Worm (Caenorhabditis elegans) whole organism, L2 larva: ENCODE results near the gene tomm-70.

ENCODE experiments used
- C34F6.9 ChIP-seq: fragments of 150-350 bp; optimal IDR thresholded peaks from 2 replicates; lab custom pipeline; 2014; ENCODE audit warnings: missing biosample characterization, missing genetic modification characterization
- F13H6.1 ChIP-seq: sonication (generic microtip); optimal IDR thresholded peaks from 2 replicates; lab custom pipeline; 2016; ENCODE audit warnings: missing genetic modification characterization, missing compliant biosample characterization
- alr-1 ChIP-seq: fragments of 150-350 bp; optimal IDR thresholded peaks from 2 replicates; lab custom pipeline; 2014; ENCODE audit warnings: missing biosample characterization, missing genetic modification characterization
- aly-2 ChIP-seq: fragments of 150-350 bp; optimal IDR thresholded peaks from 2 replicates; lab custom pipeline; 2014; ENCODE audit warnings: missing biosample characterization, missing genetic modification characterization
- blmp-1 ChIP-seq: sonication (generic microtip); optimal IDR thresholded peaks from 2 replicates; lab custom pipeline; 2017; ENCODE audit warnings: missing genetic modification characterization, mild to moderate bottlenecking, missing compliant biosample characterization, antibody characterized with exemption, moderate library complexity; ENCODE audit not compliant: insufficient read depth
- ceh-16 ChIP-seq: fragments of 150-350 bp; optimal IDR thresholded peaks from 2 replicates; lab custom pipeline; 2014; ENCODE audit warnings: missing biosample characterization, missing genetic modification characterization
- ceh-82 ChIP-seq: fragments of 150-350 bp; optimal IDR thresholded peaks from 2 replicates; lab custom pipeline; 2014; ENCODE audit warnings: missing biosample characterization, missing genetic modification characterization
- crh-2 ChIP-seq: sonication (generic microtip); optimal IDR thresholded peaks from 2 replicates; lab custom pipeline; 2017; ENCODE audit warnings: missing biosample characterization, missing genetic modification characterization
- dmd-4 ChIP-seq: sonication (generic microtip); optimal IDR thresholded peaks from 2 replicates; lab custom pipeline; 2017; ENCODE audit warnings: missing biosample characterization, missing genetic modification characterization
- egl-27 ChIP-seq: sonication (generic microtip); optimal IDR thresholded peaks from 3 replicates; lab custom pipeline; 2017; ENCODE audit warnings: missing biosample characterization, missing genetic modification reagents, missing genetic modification characterization
- fos-1 ChIP-seq: fragments of 150-350 bp; optimal IDR thresholded peaks from 2 replicates; lab custom pipeline; 2014; ENCODE audit warnings: missing biosample characterization, missing genetic modification characterization
- gmeb-1 ChIP-seq: fragments of 150-350 bp; optimal IDR thresholded peaks from 2 replicates; lab custom pipeline; 2014; ENCODE audit warnings: missing biosample characterization, missing genetic modification characterization
- lin-13 ChIP-seq: fragments of 150-350 bp; optimal IDR thresholded peaks from 2 replicates; lab custom pipeline; 2014; ENCODE audit warnings: missing biosample characterization, missing genetic modification reagents, missing genetic modification characterization
- lin-39 ChIP-seq: fragments of 150-350 bp; optimal IDR thresholded peaks from 2 replicates; lab custom pipeline; 2014; ENCODE audit warnings: missing biosample characterization, missing genetic modification reagents, missing genetic modification characterization
- lsy-2 ChIP-seq, 2 experiments: fragments of 150-350 bp in 1 of 2; sonication (generic microtip) in 1 of 2; optimal IDR thresholded peaks; 2 replicates each; lab custom pipeline; 2014 to 2017; ENCODE audit warnings: missing biosample characterization in 2 of 2, missing genetic modification characterization in 2 of 2
- mbf-1 ChIP-seq: sonication (generic microtip); optimal IDR thresholded peaks from 2 replicates; lab custom pipeline; 2017; ENCODE audit warnings: missing biosample characterization, missing genetic modification characterization
- mdl-1 ChIP-seq, 2 experiments: fragments of 150-350 bp in 1 of 2; sonication (generic microtip) in 1 of 2; optimal IDR thresholded peaks; 2 replicates each; lab custom pipeline; 2017; ENCODE audit warnings: missing biosample characterization in 2 of 2, missing genetic modification characterization in 2 of 2
- nhr-11 ChIP-seq: fragments of 150-350 bp; optimal IDR thresholded peaks from 2 replicates; lab custom pipeline; 2014; ENCODE audit warnings: missing biosample characterization, missing genetic modification characterization
- nhr-12 ChIP-seq: fragments of 150-350 bp; optimal IDR thresholded peaks from 2 replicates; lab custom pipeline; 2014; ENCODE audit warnings: missing biosample characterization, missing genetic modification characterization
- nhr-129 ChIP-seq: fragments of 150-350 bp; optimal IDR thresholded peaks from 2 replicates; lab custom pipeline; 2014; ENCODE audit warnings: missing biosample characterization, missing genetic modification characterization
- nhr-21 ChIP-seq: fragments of 150-350 bp; optimal IDR thresholded peaks from 2 replicates; lab custom pipeline; 2014; ENCODE audit warnings: missing biosample characterization, missing genetic modification characterization
- nhr-23 ChIP-seq: fragments of 150-350 bp; optimal IDR thresholded peaks from 2 replicates; lab custom pipeline; 2014; ENCODE audit warnings: missing biosample characterization, missing genetic modification reagents, missing genetic modification characterization
- nhr-237 ChIP-seq: fragments of 150-350 bp; optimal IDR thresholded peaks from 2 replicates; lab custom pipeline; 2014; ENCODE audit warnings: missing biosample characterization, missing genetic modification characterization
- nhr-25 ChIP-seq: fragments of 150-350 bp; sonication (generic microtip); optimal IDR thresholded peaks from 3 replicates; lab custom pipeline; 2014; ENCODE audit warnings: missing biosample characterization, missing genetic modification characterization
- nhr-6 ChIP-seq: fragments of 150-350 bp; optimal IDR thresholded peaks from 2 replicates; lab custom pipeline; 2014; ENCODE audit warnings: missing biosample characterization, missing genetic modification characterization
- peb-1 ChIP-seq: fragments of 150-350 bp; optimal IDR thresholded peaks from 2 replicates; lab custom pipeline; 2014; ENCODE audit warnings: missing biosample characterization, missing genetic modification characterization
- sem-4 ChIP-seq: fragments of 150-350 bp; optimal IDR thresholded peaks from 2 replicates; lab custom pipeline; 2014; ENCODE audit warnings: missing biosample characterization, missing genetic modification reagents, missing genetic modification characterization
- skn-1 ChIP-seq: sonication (generic microtip); optimal IDR thresholded peaks from 2 replicates; lab custom pipeline; 2017; ENCODE audit warnings: missing biosample characterization, missing genetic modification characterization
- sma-3 ChIP-seq: sonication (generic microtip); optimal IDR thresholded peaks from 2 replicates; lab custom pipeline; 2016; ENCODE audit warnings: missing genetic modification reagents, missing genetic modification characterization, missing compliant biosample characterization
- sma-9 ChIP-seq, 2 experiments: fragments of 150-350 bp in 1 of 2; sonication (generic microtip) in 1 of 2; optimal IDR thresholded peaks; 2 replicates each; lab custom pipeline; 2014 to 2016; ENCODE audit warnings: missing genetic modification characterization in 2 of 2, mild to moderate bottlenecking in 1 of 2, missing biosample characterization in 1 of 2, missing compliant biosample characterization in 1 of 2, missing genetic modification reagents in 1 of 2, moderate library complexity in 1 of 2
- snpc-4 ChIP-seq: fragments of 150-350 bp; optimal IDR thresholded peaks from 2 replicates; lab custom pipeline; 2014; ENCODE audit warnings: missing biosample characterization, missing genetic modification characterization
- unc-39 ChIP-seq: fragments of 150-350 bp; optimal IDR thresholded peaks from 2 replicates; lab custom pipeline; 2014; ENCODE audit warnings: missing biosample characterization, missing genetic modification characterization
- unc-55 ChIP-seq: fragments of 150-350 bp; sonication (generic microtip); optimal IDR thresholded peaks from 3 replicates; lab custom pipeline; 2014; ENCODE audit warnings: missing biosample characterization, missing genetic modification reagents, missing genetic modification characterization
- unc-62 ChIP-seq: fragments of 150-350 bp; optimal IDR thresholded peaks from 2 replicates; lab custom pipeline; 2014; ENCODE audit warnings: missing biosample characterization, missing genetic modification reagents, missing genetic modification characterization
- ztf-11 ChIP-seq: sonication (generic microtip); optimal IDR thresholded peaks from 2 replicates; lab custom pipeline; 2017; ENCODE audit warnings: missing biosample characterization, missing genetic modification characterization

The tomm-70 gene

ce11 chrIII:8762016-8762415 lies 7.5 kb upstream of the tomm-70 start:
- no peak for TF ChIP-seq unc-55 (GFP tag; lab: Kevin White, UChicago)
- no peak for TF ChIP-seq sma-9 (GFP tag; optimal IDR thresholded peaks at IDR 0.05; lab: Kevin White, UChicago)
- no peak for TF ChIP-seq sma-9 (tag; optimal IDR thresholded peaks at IDR 0.05; lab: Kevin White, UChicago)
- no peak for TF ChIP-seq nhr-6 (tag; lab: Kevin White, UChicago)
- TF ChIP-seq sem-4 (tag; lab: Kevin White, UChicago): no peak
- no peak for TF ChIP-seq ztf-11 (tag; lab: Kevin White, UChicago)
- TF ChIP-seq lin-39 (tag; lab: Kevin White, UChicago): no peak
- no peak for TF ChIP-seq nhr-21 (tag; lab: Kevin White, UChicago)
- no peak for TF ChIP-seq nhr-25 (tag; lab: Kevin White, UChicago)
- TF ChIP-seq dmd-4 (tag; lab: Kevin White, UChicago): no peak
- no peak for TF ChIP-seq ceh-82 (tag; lab: Kevin White, UChicago)
- no peak for TF ChIP-seq snpc-4 (tag; lab: Kevin White, UChicago)
- no peak for TF ChIP-seq sma-3
- TF ChIP-seq skn-1 (tag; lab: Kevin White, UChicago): no peak
- no peak for TF ChIP-seq alr-1 (tag; lab: Kevin White, UChicago)
- TF ChIP-seq unc-39 (tag; lab: Kevin White, UChicago): no peak
- TF ChIP-seq peb-1 (tag; lab: Kevin White, UChicago): no peak

DNA sequence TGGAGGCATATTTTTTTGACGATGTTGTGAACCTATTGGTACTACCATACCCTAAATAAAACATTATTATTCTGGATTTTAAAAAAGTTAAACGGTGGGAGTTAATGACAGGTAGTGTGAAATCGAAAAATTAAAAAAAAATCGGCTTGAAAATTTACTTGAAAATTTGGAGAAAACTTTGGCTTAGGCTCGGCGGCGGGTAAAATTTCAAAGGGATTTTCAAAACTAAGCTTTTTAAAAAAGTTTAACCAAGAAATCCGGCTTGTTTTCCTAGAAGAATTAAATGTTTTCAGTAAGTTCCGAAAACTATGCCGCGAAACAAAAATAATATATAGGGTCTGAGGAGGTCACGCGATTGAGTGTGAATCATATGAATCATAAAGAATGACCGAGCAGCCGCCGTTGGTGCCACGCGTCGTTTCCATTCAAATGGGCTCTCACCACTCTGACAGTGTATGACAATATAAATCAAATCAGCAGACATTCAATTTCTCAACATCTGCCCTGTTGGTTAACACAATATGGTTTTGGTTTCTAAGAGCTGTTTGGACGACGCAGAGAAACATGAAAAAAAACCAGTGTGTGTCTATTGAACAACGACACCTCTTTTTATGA lies 6.6 kb upstream of the tomm-70 start, which contains the start of gene aak-1:
Gene aak-1 (minus strand): TSS at position 51 of the 615 bp plus-strand sequence.
- TF ChIP-seq nhr-129: peak; percentile 5
- no peak for TF ChIP-seq blmp-1 (tag; lab: Kevin White, UChicago)

DNA sequence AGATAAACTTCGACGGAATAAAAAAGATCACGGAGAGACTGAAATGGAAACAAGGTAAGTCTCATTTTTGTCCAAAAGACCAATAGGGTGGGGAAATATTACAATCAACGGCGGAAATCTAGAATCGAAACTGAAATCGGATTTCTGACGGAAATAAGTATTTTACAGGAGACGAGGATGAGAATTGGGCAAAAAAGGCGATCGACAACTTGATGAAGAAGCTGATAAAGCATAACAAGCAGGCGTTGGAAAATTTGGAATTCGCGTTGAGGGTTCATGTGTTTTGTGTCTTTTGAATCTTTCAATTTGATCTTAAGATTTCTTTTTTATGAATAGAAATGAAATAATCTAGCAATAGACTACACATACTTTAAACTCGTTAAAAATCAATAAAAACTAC lies 3.9 kb downstream of the tomm-70 start, which contains the start of gene ugtp-1:
Gene ugtp-1 (minus strand): TSS at position 101 of the 400 bp plus-strand sequence.
- TF ChIP-seq lin-39 (tag; lab: Kevin White, UChicago): no peak
- no peak for TF ChIP-seq sem-4 (tag; lab: Kevin White, UChicago)
- TF ChIP-seq sma-3: no peak
- no peak for TF ChIP-seq nhr-23
- no peak for TF ChIP-seq mdl-1 (tag; optimal IDR thresholded peaks at IDR 0.05; lab: Kevin White, UChicago)
- no peak for TF ChIP-seq sma-9 (GFP tag; optimal IDR thresholded peaks at IDR 0.05; lab: Kevin White, UChicago)
- TF ChIP-seq sma-9 (tag; optimal IDR thresholded peaks at IDR 0.05; lab: Kevin White, UChicago): no peak
- TF ChIP-seq nhr-21 (tag; lab: Kevin White, UChicago): no peak
- no peak for TF ChIP-seq ceh-16 (tag; lab: Kevin White, UChicago)
- no peak for TF ChIP-seq nhr-12 (tag; lab: Kevin White, UChicago)
- no peak for TF ChIP-seq nhr-11 (tag; lab: Kevin White, UChicago)
- TF ChIP-seq ztf-11 (tag; lab: Kevin White, UChicago): no peak
- no peak for TF ChIP-seq blmp-1 (tag; lab: Kevin White, UChicago)
- TF ChIP-seq unc-62 (GFP tag; lab: Kevin White, UChicago): no peak
- TF ChIP-seq dmd-4 (tag; lab: Kevin White, UChicago): no peak
- no peak for TF ChIP-seq lin-13 (GFP tag; lab: Kevin White, UChicago)
- no peak for TF ChIP-seq mbf-1 (tag; lab: Kevin White, UChicago)
- TF ChIP-seq lsy-2 (tag; optimal IDR thresholded peaks at IDR 0.05; lab: Kevin White, UChicago): no peak
- TF ChIP-seq aly-2: no peak
- no peak for TF ChIP-seq nhr-237 (tag; lab: Kevin White, UChicago)
- TF ChIP-seq, all 48 proteins: peak for 0

DNA sequence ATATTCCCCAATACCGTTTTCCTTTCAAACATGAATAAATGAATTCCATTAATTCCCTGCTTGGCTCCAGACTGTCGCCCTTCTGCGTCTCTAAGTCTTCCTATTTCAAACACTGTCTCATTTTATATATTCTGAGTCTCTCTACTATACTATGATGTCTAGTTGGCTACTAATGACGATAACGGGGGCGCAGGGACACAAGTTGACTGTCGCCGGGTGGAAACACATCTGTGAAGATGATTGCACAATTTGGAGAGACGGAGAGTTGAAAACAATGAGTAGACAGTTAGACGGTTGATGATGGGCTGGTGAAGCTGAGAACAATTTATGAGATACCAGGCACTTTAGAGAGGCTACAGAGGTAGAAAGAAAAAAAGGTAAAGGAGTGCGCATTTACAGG lies 5.1 kb downstream of the tomm-70 start, which contains the start of gene sma-2:
Gene sma-2 (plus strand): TSS at position 194 of the 400 bp plus-strand sequence.
- TF ChIP-seq fos-1 (tag; lab: Kevin White, UChicago): peak; percentile 98
- peak in 1 of 2 experiments; percentile 45 for TF ChIP-seq lsy-2 (tag; optimal IDR thresholded peaks at IDR 0.05; lab: Kevin White, UChicago)
- peak; percentile 99 for TF ChIP-seq sma-3
- peak; percentile 68 for TF ChIP-seq nhr-129
- TF ChIP-seq egl-27 (tag; lab: Kevin White, UChicago): peak; percentile 15
- no peak for TF ChIP-seq nhr-11 (tag; lab: Kevin White, UChicago)
- peak; percentile 85 for TF ChIP-seq crh-2 (tag; lab: Kevin White, UChicago)
- TF ChIP-seq nhr-23: no peak
- TF ChIP-seq C34F6.9: peak; percentile 29
- TF ChIP-seq mdl-1 (tag; optimal IDR thresholded peaks at IDR 0.05; lab: Kevin White, UChicago): peak in 1 of 2 experiments; percentile 16
- TF ChIP-seq nhr-21 (tag; lab: Kevin White, UChicago): peak; percentile 52
- peak; percentile 88 for TF ChIP-seq F13H6.1
- peak; percentile 74 for TF ChIP-seq nhr-25 (tag; lab: Kevin White, UChicago)
- TF ChIP-seq sma-9 (GFP tag; optimal IDR thresholded peaks at IDR 0.05; lab: Kevin White, UChicago): peak; percentile 91
- no peak for TF ChIP-seq sma-9 (tag; optimal IDR thresholded peaks at IDR 0.05; lab: Kevin White, UChicago)
- TF ChIP-seq mbf-1 (tag; lab: Kevin White, UChicago): no peak
- no peak for TF ChIP-seq lin-39 (tag; lab: Kevin White, UChicago)
- TF ChIP-seq gmeb-1 (tag; lab: Kevin White, UChicago): peak; percentile 72
